Worm (Caenorhabditis elegans): ENCODE results near the gene sms-3.

- TF ChIP-seq lin-13 (tag; optimal IDR thresholded peaks at IDR 0.05) (no peak), hlh-1 (tag; optimal IDR thresholded peaks at IDR 0.05) (no peak), nhr-12 (tag; optimal IDR thresholded peaks at IDR 0.05) (no peak), unc-39 (tag; optimal IDR thresholded peaks at IDR 0.05) (no peak), pha-4 (tag; optimal IDR thresholded peaks at IDR 0.05) (no peak), ztf-11 (tag; optimal IDR thresholded peaks at IDR 0.05) (no peak), mep-1 (tag; optimal IDR thresholded peaks at IDR 0.05) (no peak), blmp-1 (tag; optimal IDR thresholded peaks at IDR 0.05) (no peak), nhr-76 (tag; optimal IDR thresholded peaks at IDR 0.05) (no peak), bed-3 (GFP tag; optimal IDR thresholded peaks at IDR 0.05) (no peak), mab-5 (tag; optimal IDR thresholded peaks at IDR 0.05) (no peak), unc-62 (GFP tag; optimal IDR thresholded peaks at IDR 0.05) (no peak), nhr-237 (tag; optimal IDR thresholded peaks at IDR 0.05) (no peak), elt-1 (tag; optimal IDR thresholded peaks at IDR 0.05; ENCODE audit: borderline replicate concordance, insufficient read depth) (no peak)
Observed at ce11 chrIII:1602682-1603081, 1.7 kb upstream of the sms-3 start.

Data from whole organism, mixed stage, embryonic.